Worm (Caenorhabditis elegans) whole organism, late embryonic: ENCODE measurements around the gene fip-7.

Experiments used
- C08G9.2 ChIP-seq: sonication (generic microtip); optimal IDR thresholded peaks from 2 replicates; lab custom pipeline; 2016; ENCODE audit warnings: mild to moderate bottlenecking, missing genetic modification characterization, moderate library complexity, missing compliant biosample characterization
- dmd-4 ChIP-seq: sonication (generic microtip); optimal IDR thresholded peaks from 2 replicates; lab custom pipeline; 2016; ENCODE audit warnings: borderline replicate concordance, missing genetic modification characterization, missing compliant biosample characterization
- fkh-6 ChIP-seq: sonication (generic microtip); optimal IDR thresholded peaks from 2 replicates; lab custom pipeline; 2016; ENCODE audit warnings: missing genetic modification characterization, missing compliant biosample characterization
- sox-4 ChIP-seq: sonication (generic microtip); optimal IDR thresholded peaks from 2 replicates; lab custom pipeline; 2017; ENCODE audit warnings: mild to moderate bottlenecking, missing genetic modification characterization, inconsistent platforms, missing compliant biosample characterization
- unc-3 ChIP-seq, 2 experiments: fragments of 200-800 bp in 1 of 2; sonication (Bioruptor generic) in 1 of 2; sonication (generic microtip) in 1 of 2; conservative IDR thresholded peaks in 1 of 2; optimal IDR thresholded peaks in 1 of 2; 2 replicates each; pipeline versions ENCODE4 v1.3.6 to Lab custom; 2016 to 2022; ENCODE audit warnings: missing compliant biosample characterization in 2 of 2, missing genetic modification characterization in 2 of 2, missing genetic modification reagents in 1 of 2
- unc-42 ChIP-seq: sonication (generic microtip); optimal IDR thresholded peaks from 2 replicates; lab custom pipeline; 2016; ENCODE audit warnings: missing genotype, missing genetic modification characterization, missing compliant biosample characterization

- no peak for TF ChIP-seq C08G9.2
- no peak for TF ChIP-seq unc-42 (tag; lab: Kevin White, UChicago)
- TF ChIP-seq dmd-4 (tag; lab: Kevin White, UChicago) = no peak
- TF ChIP-seq fkh-6 (tag; lab: Kevin White, UChicago) = no peak
- TF ChIP-seq unc-3 (GFP tag; conservative IDR thresholded peaks at IDR 0.05; lab: Robert Waterston, UW) = no peak
- TF ChIP-seq unc-3 (tag; optimal IDR thresholded peaks at IDR 0.05; lab: Kevin White, UChicago) = no peak
- no peak for TF ChIP-seq sox-4
These were observed 1.7 kb downstream of the fip-7 start, which contains the start of gene fipr-28 for ce11 chrIV:16627676-16628075.
